Fruit fly (Drosophila melanogaster) whole organism, wandering third instar larva: ENCODE data around the gene AlaRS.

Source experiments
- Abd-B ChIP-seq: fragments of >200 bp; optimal IDR thresholded peaks from 2 replicates; lab custom pipeline; 2017; ENCODE audit warnings: missing biosample characterization, missing genetic modification characterization
- Mio ChIP-seq: sonication (Bioruptor generic); optimal IDR thresholded peaks from 2 replicates; lab custom pipeline; 2016; ENCODE audit warnings: missing biosample characterization, missing genetic modification characterization
- Myc ChIP-seq: fragments of >200 bp; optimal IDR thresholded peaks from 2 replicates; lab custom pipeline; 2017
- Vsx2 ChIP-seq: fragments of 200-300, 225-300 bp; sonication (Bioruptor generic); optimal IDR thresholded peaks from 2 replicates; lab custom pipeline; 2018; ENCODE audit warnings: missing biosample characterization, missing genetic modification characterization; ENCODE audit not compliant: partially characterized antibody
- br ChIP-seq: fragments of 200-800 bp; sonication (Bioruptor generic); optimal IDR thresholded peaks from 2 replicates; lab custom pipeline; 2016; ENCODE audit warnings: missing biosample characterization, missing genetic modification characterization
- foxo ChIP-seq, 2 experiments: fragments of 200-800 bp; sonication (Bioruptor generic); optimal IDR thresholded peaks; 2 replicates in 1 of 2; 3 replicates in 1 of 2; lab custom pipeline; 2016 to 2017; ENCODE audit warnings: missing biosample characterization in 2 of 2, missing genetic modification characterization in 2 of 2
- lola ChIP-seq: fragments of >200 bp; optimal IDR thresholded peaks from 2 replicates; lab custom pipeline; 2017; ENCODE audit warnings: missing biosample characterization, missing genetic modification characterization
- psq ChIP-seq: fragments of 200-800 bp; sonication (Bioruptor generic); optimal IDR thresholded peaks from 3 replicates; lab custom pipeline; 2017; ENCODE audit warnings: missing biosample characterization, mild to moderate bottlenecking, missing genetic modification characterization, moderate library complexity
- tai ChIP-seq: sonication (Bioruptor generic); optimal IDR thresholded peaks from 2 replicates; lab custom pipeline; 2016; ENCODE audit warnings: missing biosample characterization, missing genetic modification characterization

DNA sequence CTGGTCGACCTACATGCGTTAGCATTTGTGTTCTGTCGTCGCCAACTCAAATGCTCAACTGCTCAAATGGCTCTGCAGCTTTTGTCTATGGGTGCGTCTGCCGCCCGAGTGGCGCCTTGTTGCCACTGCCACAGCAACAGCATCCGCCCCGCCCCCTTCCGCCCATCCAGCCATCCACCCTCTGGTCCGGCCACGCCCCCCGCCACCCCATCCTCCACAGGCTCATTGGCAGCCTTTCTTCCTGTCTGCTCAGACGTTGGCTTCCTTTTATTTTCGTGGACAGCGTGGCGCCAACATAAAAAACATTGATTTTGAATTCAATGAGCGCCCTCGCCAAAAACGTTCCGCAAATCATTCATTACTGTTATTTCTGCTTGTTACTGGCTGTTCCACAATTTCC lies 47.9 kb downstream of the AlaRS start:
- TF ChIP-seq tai (GFP tag; lab: Kevin White, UChicago) (no peak), psq (GFP tag; lab: Kevin White, UChicago) (no peak), foxo (GFP tag; optimal IDR thresholded peaks at IDR 0.05; lab: Kevin White, UChicago) (no peak), lola (GFP tag; lab: Kevin White, UChicago) (no peak), Mio (GFP tag; lab: Kevin White, UChicago) (no peak), Abd-B (GFP tag; lab: Kevin White, UChicago) (no peak), Vsx2 (no peak), Myc (lab: Kevin White, UChicago) (no peak), br (no peak)
